Worm (Caenorhabditis elegans) whole organism, L1 larva: ENCODE results near the gene che-11.
A peak's percentile ranks its signal among the peaks of the same experiment; 100 is the strongest.

Experiments
- C04F5.9 ChIP-seq: sonication (generic microtip); optimal IDR thresholded peaks from 2 replicates; lab custom pipeline; 2016; ENCODE audit warnings: missing genetic modification characterization, missing compliant biosample characterization
- F16B12.6 ChIP-seq: fragments of 150-350 bp; optimal IDR thresholded peaks from 2 replicates; lab custom pipeline; 2014; ENCODE audit warnings: missing biosample characterization, missing genetic modification characterization
- aly-2 ChIP-seq: fragments of 150-350 bp; optimal IDR thresholded peaks from 2 replicates; lab custom pipeline; 2014; ENCODE audit warnings: missing biosample characterization, missing genetic modification characterization
- ceh-63 ChIP-seq: fragments of 200-800 bp; sonication (Bioruptor generic); optimal IDR thresholded peaks from 2 replicates; lab custom pipeline; 2018; ENCODE audit warnings: mild to moderate bottlenecking, missing genetic modification characterization, missing compliant biosample characterization
- ceh-88 ChIP-seq: fragments of 200-800 bp; sonication (Bioruptor generic); IDR thresholded peaks from 2 replicates; pipeline ENCODE4 v1.3.6; 2022; ENCODE audit warnings: missing genetic modification characterization, missing compliant biosample characterization
- ceh-90 ChIP-seq: sonication (generic microtip); optimal IDR thresholded peaks from 2 replicates; lab custom pipeline; 2016; ENCODE audit warnings: missing genetic modification characterization, missing compliant biosample characterization
- dsc-1 ChIP-seq: sonication (generic microtip); optimal IDR thresholded peaks from 2 replicates; lab custom pipeline; 2016; ENCODE audit warnings: mild to moderate bottlenecking, missing genetic modification characterization, missing compliant biosample characterization
- efl-1 ChIP-seq, 4 experiments: fragments of 150-350 bp; optimal IDR thresholded peaks in 3 of 4; peaks in 1 of 4; 1 replicate in 1 of 4; 2 replicates in 3 of 4; lab custom pipeline; 2014; ENCODE audit warnings: missing biosample characterization in 2 of 4, missing genetic modification characterization in 2 of 4, missing genetic modification reagents in 2 of 4
- efl-3 ChIP-seq: fragments of 200-800 bp; sonication (Bioruptor generic); optimal IDR thresholded peaks from 2 replicates; lab custom pipeline; 2018; ENCODE audit warnings: mild to moderate bottlenecking, missing genetic modification characterization, missing compliant biosample characterization
- elt-3 ChIP-seq, 6 experiments: fragments of 150-350 bp in 1 of 6; sonication (generic microtip); optimal IDR thresholded peaks; 2 replicates each; lab custom pipeline; 2017 to 2018; ENCODE audit warnings: missing biosample characterization in 6 of 6, missing genetic modification characterization in 6 of 6, inconsistent platforms in 1 of 6
- ets-5 ChIP-seq: fragments of 200-800 bp; sonication (Bioruptor generic); IDR thresholded peaks from 2 replicates; pipeline ENCODE4 v1.3.6; 2022; ENCODE audit warnings: missing genetic modification characterization, missing compliant biosample characterization
- hlh-17 ChIP-seq: fragments of 200-800 bp; sonication (Bioruptor generic); optimal IDR thresholded peaks from 2 replicates; lab custom pipeline; 2018; ENCODE audit warnings: missing genetic modification characterization, mild to moderate bottlenecking, missing compliant biosample characterization, moderate library complexity, borderline replicate concordance
- irx-1 ChIP-seq: sonication (generic microtip); optimal IDR thresholded peaks from 2 replicates; lab custom pipeline; 2016; ENCODE audit warnings: missing genetic modification characterization, missing compliant biosample characterization
- jun-1 ChIP-seq: fragments of 150-350 bp; optimal IDR thresholded peaks from 2 replicates; lab custom pipeline; 2014; ENCODE audit warnings: missing biosample characterization, missing genetic modification reagents, missing genetic modification characterization
- lin-13 ChIP-seq: fragments of 150-350 bp; optimal IDR thresholded peaks from 2 replicates; lab custom pipeline; 2014; ENCODE audit warnings: missing biosample characterization, missing genetic modification reagents, missing genetic modification characterization
- lin-14 ChIP-seq: fragments of 200-800 bp; sonication (Bioruptor generic); optimal IDR thresholded peaks from 2 replicates; lab custom pipeline; 2018; ENCODE audit warnings: mild to moderate bottlenecking, missing genetic modification characterization, moderate library complexity, missing compliant biosample characterization
- lin-35 ChIP-seq, 2 experiments: fragments of 150-350 bp; optimal IDR thresholded peaks; 2 replicates each; lab custom pipeline; 2014; ENCODE audit warnings: missing biosample characterization in 2 of 2, missing genetic modification characterization in 2 of 2, missing genetic modification reagents in 2 of 2
- lin-39 ChIP-seq: fragments of 150-350 bp; optimal IDR thresholded peaks from 2 replicates; lab custom pipeline; 2014; ENCODE audit warnings: missing biosample characterization, missing genetic modification reagents, missing genetic modification characterization
- lsy-2 ChIP-seq, 2 experiments: fragments of 150-350 bp; optimal IDR thresholded peaks; 2 replicates each; lab custom pipeline; 2014; ENCODE audit warnings: missing biosample characterization in 2 of 2, missing genetic modification characterization in 2 of 2
- mab-9 ChIP-seq: fragments of 200-800 bp; sonication (Bioruptor generic); IDR thresholded peaks from 2 replicates; pipeline ENCODE4 v1.3.6; 2022; ENCODE audit warnings: missing genetic modification reagents, missing genetic modification characterization, missing compliant biosample characterization
- mef-2 ChIP-seq: fragments of 150-350 bp; optimal IDR thresholded peaks from 2 replicates; lab custom pipeline; 2014; ENCODE audit warnings: missing biosample characterization, missing genetic modification characterization
- mep-1 ChIP-seq: fragments of 150-350 bp; optimal IDR thresholded peaks from 2 replicates; lab custom pipeline; 2014; ENCODE audit warnings: missing biosample characterization, missing genetic modification characterization
- nhr-19 ChIP-seq: fragments of 200-800 bp; sonication (Bioruptor generic); conservative IDR thresholded peaks from 2 replicates; pipeline ENCODE4 v1.3.6; 2022; ENCODE audit warnings: missing genetic modification characterization, missing compliant biosample characterization
- nhr-20 ChIP-seq: sonication (generic microtip); optimal IDR thresholded peaks from 2 replicates; lab custom pipeline; 2016; ENCODE audit warnings: mild to moderate bottlenecking, missing genetic modification characterization, missing compliant biosample characterization
- nhr-47 ChIP-seq: sonication (generic microtip); optimal IDR thresholded peaks from 2 replicates; lab custom pipeline; 2016; ENCODE audit warnings: mild to moderate bottlenecking, missing genetic modification characterization, moderate library complexity, missing compliant biosample characterization
- nhr-77 ChIP-seq: fragments of 150-350 bp; optimal IDR thresholded peaks from 2 replicates; lab custom pipeline; 2014; ENCODE audit warnings: missing biosample characterization, missing genetic modification characterization
- pax-3 ChIP-seq: fragments of 200-800 bp; sonication (Bioruptor generic); optimal IDR thresholded peaks from 2 replicates; lab custom pipeline; 2018; ENCODE audit warnings: mild to moderate bottlenecking, missing genetic modification characterization, moderate library complexity, missing compliant biosample characterization
- rnt-1 ChIP-seq: sonication (generic microtip); optimal IDR thresholded peaks from 2 replicates; lab custom pipeline; 2016; ENCODE audit warnings: mild to moderate bottlenecking, missing genetic modification characterization, moderate library complexity, missing compliant biosample characterization
- snpc-4 ChIP-seq: fragments of 150-350 bp; optimal IDR thresholded peaks from 2 replicates; lab custom pipeline; 2014; ENCODE audit warnings: missing biosample characterization, missing genetic modification characterization
- unc-86 ChIP-seq: sonication (generic microtip); optimal IDR thresholded peaks from 2 replicates; lab custom pipeline; 2016; ENCODE audit warnings: missing genetic modification characterization, missing compliant biosample characterization
- xbp-1 ChIP-seq: sonication (generic microtip); optimal IDR thresholded peaks from 2 replicates; lab custom pipeline; 2016; ENCODE audit warnings: missing genetic modification characterization, missing compliant biosample characterization
- zag-1 ChIP-seq: fragments of 150-350 bp; optimal IDR thresholded peaks from 2 replicates; lab custom pipeline; 2014; ENCODE audit warnings: missing biosample characterization, missing genetic modification characterization
- ztf-4 ChIP-seq: fragments of 150-350 bp; optimal IDR thresholded peaks from 2 replicates; lab custom pipeline; 2014; ENCODE audit warnings: missing biosample characterization, missing genetic modification characterization

The che-11 gene

DNA sequence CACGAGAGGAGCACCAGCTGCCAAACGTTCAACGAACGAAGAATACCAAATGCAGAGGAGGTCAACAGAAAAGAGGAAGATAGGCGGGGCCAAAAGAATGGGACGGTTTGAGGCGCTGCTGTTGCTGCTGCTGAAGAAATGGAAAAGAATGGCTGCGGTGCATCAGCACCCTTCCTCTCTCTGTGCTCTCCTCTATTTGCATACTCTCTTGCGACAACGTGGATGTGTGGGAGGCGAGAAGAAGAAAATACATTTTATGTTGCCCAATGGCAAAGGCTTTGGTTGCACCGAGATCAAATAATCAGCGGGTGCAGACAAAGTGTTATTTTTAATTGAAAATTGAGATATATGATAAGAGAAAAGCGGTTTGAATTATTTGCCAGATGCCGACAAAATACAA, 7.9 kb upstream of the che-11 start (continued):
- no peak for TF ChIP-seq mep-1
- TF ChIP-seq ceh-63 (GFP tag; lab: Kevin White, UChicago): no peak
- no peak for TF ChIP-seq dsc-1 (tag; lab: Kevin White, UChicago)
- TF ChIP-seq lin-39 (tag; lab: Kevin White, UChicago): no peak
- TF ChIP-seq nhr-47 (tag; lab: Kevin White, UChicago): no peak
- TF ChIP-seq nhr-77 (tag; lab: Kevin White, UChicago): no peak
- no peak for TF ChIP-seq ceh-90 (tag; lab: Kevin White, UChicago)
- TF ChIP-seq rnt-1 (tag; lab: Kevin White, UChicago): peak; percentile 76
- TF ChIP-seq efl-1 (optimal IDR thresholded peaks at IDR 0.05; lab: Kevin White, UChicago): peak in 1 of 2 experiments; percentile 14
- peak in 1 of 2 experiments; percentile 77 for TF ChIP-seq efl-1 (GFP tag; optimal IDR thresholded peaks at IDR 0.05 in 1 of 2; lab: Kevin White, UChicago)
- no peak for TF ChIP-seq unc-86
- TF ChIP-seq nhr-20: peak; percentile 27
- TF ChIP-seq lsy-2 (tag; optimal IDR thresholded peaks at IDR 0.05; lab: Kevin White, UChicago): no peak
- no peak for TF ChIP-seq elt-3 (tag; optimal IDR thresholded peaks at IDR 0.05; lab: Kevin White, UChicago)
- TF ChIP-seq lin-13 (GFP tag; lab: Kevin White, UChicago): no peak
- TF ChIP-seq, all 84 proteins: peak for 8

DNA sequence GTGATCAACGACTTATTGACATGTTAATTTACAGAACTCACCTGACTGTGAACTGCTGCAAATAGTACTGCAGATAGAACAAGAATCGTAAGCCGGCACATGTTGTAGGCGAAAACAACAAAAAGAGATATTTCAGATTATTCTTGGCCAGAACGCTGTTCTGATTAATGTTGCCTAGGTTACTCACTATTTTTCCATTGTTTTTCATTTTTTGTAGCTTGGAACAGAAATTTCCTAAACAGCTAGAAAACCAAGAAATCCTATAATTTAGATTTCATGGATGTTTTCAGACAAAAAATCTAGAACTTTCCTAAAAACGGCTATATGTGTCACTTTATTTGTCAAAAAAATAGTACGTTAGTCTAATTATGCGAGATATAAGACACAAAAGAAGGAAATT, 4.0 kb upstream of the che-11 start, which contains the start of gene C27A7.9:
C27A7.9 (minus strand) TSS at position 101 of the 400 bp plus-strand sequence.
- TF ChIP-seq nhr-20: no peak
- no peak for TF ChIP-seq ceh-88 (GFP tag; lab: Robert Waterston, UW)
- TF ChIP-seq zag-1: no peak
- no peak for TF ChIP-seq snpc-4 (tag; lab: Kevin White, UChicago)
- no peak for TF ChIP-seq unc-86
- TF ChIP-seq lin-14: no peak
- no peak for TF ChIP-seq nhr-47 (tag; lab: Kevin White, UChicago)
- no peak for TF ChIP-seq lin-39 (tag; lab: Kevin White, UChicago)
- no peak for TF ChIP-seq lsy-2 (tag; optimal IDR thresholded peaks at IDR 0.05; lab: Kevin White, UChicago)
- no peak for TF ChIP-seq aly-2 (tag; lab: Kevin White, UChicago)
- TF ChIP-seq dsc-1 (tag; lab: Kevin White, UChicago): no peak
- no peak for TF ChIP-seq jun-1
- TF ChIP-seq mep-1: no peak
- no peak for TF ChIP-seq efl-1 (optimal IDR thresholded peaks at IDR 0.05; lab: Kevin White, UChicago)
- no peak for TF ChIP-seq efl-1 (GFP tag; optimal IDR thresholded peaks at IDR 0.05 in 1 of 2; lab: Kevin White, UChicago)
- TF ChIP-seq F16B12.6: no peak
- no peak for TF ChIP-seq efl-3 (GFP tag; lab: Kevin White, UChicago)
- TF ChIP-seq ceh-63 (GFP tag; lab: Kevin White, UChicago): no peak

DNA sequence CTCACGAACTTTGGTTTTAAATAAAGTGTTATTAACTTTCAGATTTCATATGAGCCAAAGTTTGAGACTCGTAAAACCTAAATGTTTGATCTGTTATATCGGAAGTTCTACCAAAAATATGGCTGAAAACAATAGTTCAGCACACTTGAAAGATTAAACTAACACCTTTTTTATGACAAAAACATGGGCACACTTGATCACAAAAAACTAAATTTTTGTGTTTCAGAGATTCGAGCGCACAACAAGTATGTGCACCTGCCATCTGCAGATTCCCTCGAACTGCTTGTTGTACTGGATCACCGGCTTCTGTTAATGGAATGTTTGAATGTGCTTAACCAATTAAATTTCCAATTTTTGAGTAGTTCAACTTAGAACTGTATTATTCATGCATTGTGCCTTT, 3.3 kb upstream of the che-11 start:
- no peak for TF ChIP-seq ets-5
- TF ChIP-seq, all 84 proteins: peak for 0

DNA sequence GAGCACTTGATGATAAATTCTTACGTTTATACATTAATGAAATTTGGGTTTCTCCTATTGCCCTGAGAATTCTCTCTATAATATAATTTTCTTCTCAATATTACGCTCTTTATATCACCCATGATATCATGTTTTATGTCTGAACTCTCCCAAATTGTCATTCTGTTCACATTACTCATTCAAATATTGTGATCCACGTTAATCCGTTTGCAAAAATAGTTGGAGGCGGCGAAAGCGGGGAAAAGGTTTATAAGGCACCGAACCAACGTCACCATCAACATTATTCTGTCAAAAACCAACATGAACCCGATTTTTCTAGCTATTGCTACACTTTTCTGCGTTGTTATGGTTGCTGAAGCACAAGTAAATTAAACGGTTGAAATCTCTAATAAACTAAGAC, 2.4 kb upstream of the che-11 start, which contains the start of gene C27A7.8:
C27A7.8 (plus strand) TSS at position 301 of the 400 bp plus-strand sequence.
- no peak for TF ChIP-seq nhr-19 (GFP tag; lab: Robert Waterston, UW)
- no peak for TF ChIP-seq mef-2 (tag; lab: Kevin White, UChicago)
- TF ChIP-seq dsc-1 (tag; lab: Kevin White, UChicago): peak; percentile 47
- TF ChIP-seq lin-35 (GFP tag; optimal IDR thresholded peaks at IDR 0.05; lab: Kevin White, UChicago): no peak
- peak; percentile 26 for TF ChIP-seq pax-3 (tag; lab: Kevin White, UChicago)
- TF ChIP-seq ceh-63 (GFP tag; lab: Kevin White, UChicago): no peak
- TF ChIP-seq, all 84 proteins: peak for 2

ce11 chrV:12140625-12141024, 9.9 kb downstream of the che-11 start, which contains the start of gene C27A7.3:
TSS of gene C27A7.3 (plus strand) at chrV:12140925.
- TF ChIP-seq ceh-88 (GFP tag; lab: Robert Waterston, UW): no peak
- TF ChIP-seq efl-1 (optimal IDR thresholded peaks at IDR 0.05; lab: Kevin White, UChicago): no peak
- peak in 1 of 2 experiments; percentile 27 for TF ChIP-seq efl-1 (GFP tag; optimal IDR thresholded peaks at IDR 0.05 in 1 of 2; lab: Kevin White, UChicago)

DNA sequence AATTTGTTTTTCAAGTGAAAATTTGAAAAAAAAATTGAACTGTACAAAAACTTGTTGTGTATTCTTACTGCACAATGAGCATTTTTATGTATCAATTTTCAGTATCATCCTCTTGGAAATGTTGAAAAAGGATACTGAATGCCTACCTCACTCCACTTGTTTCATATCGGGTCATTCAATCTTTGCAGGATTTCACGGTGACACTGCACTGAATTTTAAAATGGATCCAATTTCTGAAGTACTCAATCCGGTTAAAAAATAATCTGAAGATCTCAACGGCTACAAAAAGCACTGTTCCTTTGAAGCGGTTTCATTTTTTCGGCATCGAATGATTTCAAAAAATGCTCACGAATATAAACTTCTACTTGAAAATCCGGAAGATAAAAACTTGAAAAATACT, 12.6 kb downstream of the che-11 start:
- TF ChIP-seq nhr-19 (GFP tag; lab: Robert Waterston, UW): no peak
- no peak for TF ChIP-seq C04F5.9 (tag; lab: Kevin White, UChicago)
- no peak for TF ChIP-seq xbp-1 (tag; lab: Kevin White, UChicago)
- TF ChIP-seq irx-1 (tag; lab: Kevin White, UChicago): no peak
- no peak for TF ChIP-seq pax-3 (tag; lab: Kevin White, UChicago)
- TF ChIP-seq lsy-2 (tag; optimal IDR thresholded peaks at IDR 0.05; lab: Kevin White, UChicago): no peak
- TF ChIP-seq ztf-4 (tag; lab: Kevin White, UChicago): no peak
- no peak for TF ChIP-seq rnt-1 (tag; lab: Kevin White, UChicago)
- TF ChIP-seq snpc-4 (tag; lab: Kevin White, UChicago): no peak
- TF ChIP-seq hlh-17 (GFP tag; lab: Kevin White, UChicago): no peak
- no peak for TF ChIP-seq mab-9 (GFP tag; lab: Robert Waterston, UW)
- TF ChIP-seq, all 84 proteins: peak for 0
